Worm (Caenorhabditis elegans) whole organism, L4 larva: ENCODE measurements around the gene ret-1.
"Not testable (repeated sequence)": the region's sequence is repeated elsewhere in the genome, so short reads cannot be mapped to it uniquely, and the experiment has no call there.

ENCODE experiments used
- F26F4.8 ChIP-seq: fragments of 200-800 bp; sonication (Bioruptor generic); conservative IDR thresholded peaks from 2 replicates; pipeline ENCODE4 v1.3.6; 2022; ENCODE audit warnings: missing genetic modification characterization, missing compliant biosample characterization
- ZK337.2 ChIP-seq: fragments of 200-800 bp; sonication (Bioruptor generic); IDR thresholded peaks from 2 replicates; pipeline ENCODE4 v1.3.6; 2022; ENCODE audit warnings: missing genetic modification reagents, missing genetic modification characterization, missing compliant biosample characterization
- daf-16 ChIP-seq, 3 experiments: sonication (generic microtip); optimal IDR thresholded peaks; 2 replicates each; lab custom pipeline; 2016 to 2017; ENCODE audit warnings: missing genetic modification characterization in 3 of 3, missing genetic modification reagents in 3 of 3, mild to moderate bottlenecking in 2 of 3, missing compliant biosample characterization in 2 of 3, missing biosample characterization in 1 of 3, moderate library complexity in 1 of 3
- lir-3 ChIP-seq: sonication (generic microtip); optimal IDR thresholded peaks from 2 replicates; lab custom pipeline; 2016; ENCODE audit warnings: mild to moderate bottlenecking, missing genetic modification characterization, missing compliant biosample characterization
- nhr-11 ChIP-seq: fragments of 150-350 bp; optimal IDR thresholded peaks from 2 replicates; lab custom pipeline; 2014; ENCODE audit warnings: missing biosample characterization, missing genetic modification characterization
- vab-7 ChIP-seq: fragments of 200-800 bp; sonication (Bioruptor generic); IDR thresholded peaks from 2 replicates; pipeline ENCODE4 v1.3.6; 2022; ENCODE audit warnings: missing genetic modification reagents, missing genetic modification characterization, missing compliant biosample characterization

- TF ChIP-seq vab-7 (GFP tag; lab: Robert Waterston, UW); daf-16 (GFP tag; optimal IDR thresholded peaks at IDR 0.05; lab: Kevin White, UChicago); daf-16 (tag; optimal IDR thresholded peaks at IDR 0.05; lab: Kevin White, UChicago); nhr-11 (tag; lab: Kevin White, UChicago); ZK337.2 (GFP tag; lab: Robert Waterston, UW); lir-3 (tag; lab: Kevin White, UChicago); F26F4.8 (GFP tag; lab: Robert Waterston, UW): not testable (repeated sequence)
Observed at ce11 chrV:14826952-14827351, 20.3 kb downstream of the ret-1 start, which contains the start of gene nspa-8.
